Worm (Caenorhabditis elegans) whole organism, L2 larva: ENCODE measurements around the gene T24C2.3.

Experiments used
- C34F6.9 ChIP-seq: fragments of 150-350 bp; optimal IDR thresholded peaks from 2 replicates; lab custom pipeline; 2014; ENCODE audit warnings: missing biosample characterization, missing genetic modification characterization
- F13H6.1 ChIP-seq: sonication (generic microtip); optimal IDR thresholded peaks from 2 replicates; lab custom pipeline; 2016; ENCODE audit warnings: missing genetic modification characterization, missing compliant biosample characterization
- R02D3.7 ChIP-seq: fragments of 150-350 bp; optimal IDR thresholded peaks from 2 replicates; lab custom pipeline; 2014; ENCODE audit warnings: missing biosample characterization, missing genetic modification characterization
- Y55F3AM.14 ChIP-seq: fragments of 200-800 bp; sonication (Bioruptor generic); optimal IDR thresholded peaks from 2 replicates; lab custom pipeline; 2018; ENCODE audit warnings: mild to moderate bottlenecking, missing genetic modification characterization, missing compliant biosample characterization
- ZK546.5 ChIP-seq: sonication (generic microtip); optimal IDR thresholded peaks from 2 replicates; lab custom pipeline; 2017; ENCODE audit warnings: missing biosample characterization, missing genetic modification characterization
- alr-1 ChIP-seq: fragments of 150-350 bp; optimal IDR thresholded peaks from 2 replicates; lab custom pipeline; 2014; ENCODE audit warnings: missing biosample characterization, missing genetic modification characterization
- aly-2 ChIP-seq: fragments of 150-350 bp; optimal IDR thresholded peaks from 2 replicates; lab custom pipeline; 2014; ENCODE audit warnings: missing biosample characterization, missing genetic modification characterization
- ama-1 ChIP-seq: fragments of 150-350 bp; optimal IDR thresholded peaks from 2 replicates; lab custom pipeline; 2018; ENCODE audit warnings: inconsistent platforms
- blmp-1 ChIP-seq: sonication (generic microtip); optimal IDR thresholded peaks from 2 replicates; lab custom pipeline; 2017; ENCODE audit warnings: missing genetic modification characterization, mild to moderate bottlenecking, missing compliant biosample characterization, antibody characterized with exemption, moderate library complexity; ENCODE audit not compliant: insufficient read depth
- ceh-16 ChIP-seq: fragments of 150-350 bp; optimal IDR thresholded peaks from 2 replicates; lab custom pipeline; 2014; ENCODE audit warnings: missing biosample characterization, missing genetic modification characterization
- ceh-82 ChIP-seq: fragments of 150-350 bp; optimal IDR thresholded peaks from 2 replicates; lab custom pipeline; 2014; ENCODE audit warnings: missing biosample characterization, missing genetic modification characterization
- crh-2 ChIP-seq: sonication (generic microtip); optimal IDR thresholded peaks from 2 replicates; lab custom pipeline; 2017; ENCODE audit warnings: missing biosample characterization, missing genetic modification characterization
- dmd-4 ChIP-seq: sonication (generic microtip); optimal IDR thresholded peaks from 2 replicates; lab custom pipeline; 2017; ENCODE audit warnings: missing biosample characterization, missing genetic modification characterization
- egl-27 ChIP-seq: sonication (generic microtip); optimal IDR thresholded peaks from 3 replicates; lab custom pipeline; 2017; ENCODE audit warnings: missing biosample characterization, missing genetic modification reagents, missing genetic modification characterization
- elt-1 ChIP-seq: fragments of 150-350 bp; optimal IDR thresholded peaks from 2 replicates; lab custom pipeline; 2014; ENCODE audit warnings: missing biosample characterization, missing genetic modification characterization
- elt-3 ChIP-seq: sonication (generic microtip); optimal IDR thresholded peaks from 2 replicates; lab custom pipeline; 2017; ENCODE audit warnings: missing biosample characterization, missing genetic modification characterization
- fos-1 ChIP-seq: fragments of 150-350 bp; optimal IDR thresholded peaks from 2 replicates; lab custom pipeline; 2014; ENCODE audit warnings: missing biosample characterization, missing genetic modification characterization
- gmeb-1 ChIP-seq: fragments of 150-350 bp; optimal IDR thresholded peaks from 2 replicates; lab custom pipeline; 2014; ENCODE audit warnings: missing biosample characterization, missing genetic modification characterization
- lin-11 ChIP-seq: fragments of 150-350 bp; sonication (generic microtip); optimal IDR thresholded peaks from 2 replicates; lab custom pipeline; 2014; ENCODE audit warnings: missing biosample characterization, missing genetic modification characterization, inconsistent platforms, mixed read lengths
- lin-13 ChIP-seq: fragments of 150-350 bp; optimal IDR thresholded peaks from 2 replicates; lab custom pipeline; 2014; ENCODE audit warnings: missing biosample characterization, missing genetic modification reagents, missing genetic modification characterization
- lin-39 ChIP-seq: fragments of 150-350 bp; optimal IDR thresholded peaks from 2 replicates; lab custom pipeline; 2014; ENCODE audit warnings: missing biosample characterization, missing genetic modification reagents, missing genetic modification characterization
- lsy-2 ChIP-seq, 2 experiments: fragments of 150-350 bp in 1 of 2; sonication (generic microtip) in 1 of 2; optimal IDR thresholded peaks; 2 replicates each; lab custom pipeline; 2014 to 2017; ENCODE audit warnings: missing biosample characterization in 2 of 2, missing genetic modification characterization in 2 of 2
- mab-5 ChIP-seq: fragments of 150-350 bp; optimal IDR thresholded peaks from 2 replicates; lab custom pipeline; 2014; ENCODE audit warnings: missing biosample characterization, missing genetic modification characterization
- mbf-1 ChIP-seq: sonication (generic microtip); optimal IDR thresholded peaks from 2 replicates; lab custom pipeline; 2017; ENCODE audit warnings: missing biosample characterization, missing genetic modification characterization
- mdl-1 ChIP-seq, 2 experiments: fragments of 150-350 bp in 1 of 2; sonication (generic microtip) in 1 of 2; optimal IDR thresholded peaks; 2 replicates each; lab custom pipeline; 2017; ENCODE audit warnings: missing biosample characterization in 2 of 2, missing genetic modification characterization in 2 of 2
- nhr-10 ChIP-seq: sonication (generic microtip); optimal IDR thresholded peaks from 2 replicates; lab custom pipeline; 2017; ENCODE audit warnings: missing biosample characterization, missing genetic modification characterization
- nhr-11 ChIP-seq: fragments of 150-350 bp; optimal IDR thresholded peaks from 2 replicates; lab custom pipeline; 2014; ENCODE audit warnings: missing biosample characterization, missing genetic modification characterization
- nhr-12 ChIP-seq: fragments of 150-350 bp; optimal IDR thresholded peaks from 2 replicates; lab custom pipeline; 2014; ENCODE audit warnings: missing biosample characterization, missing genetic modification characterization
- nhr-129 ChIP-seq: fragments of 150-350 bp; optimal IDR thresholded peaks from 2 replicates; lab custom pipeline; 2014; ENCODE audit warnings: missing biosample characterization, missing genetic modification characterization
- nhr-21 ChIP-seq: fragments of 150-350 bp; optimal IDR thresholded peaks from 2 replicates; lab custom pipeline; 2014; ENCODE audit warnings: missing biosample characterization, missing genetic modification characterization
- nhr-23 ChIP-seq: fragments of 150-350 bp; optimal IDR thresholded peaks from 2 replicates; lab custom pipeline; 2014; ENCODE audit warnings: missing biosample characterization, missing genetic modification reagents, missing genetic modification characterization
- nhr-237 ChIP-seq: fragments of 150-350 bp; optimal IDR thresholded peaks from 2 replicates; lab custom pipeline; 2014; ENCODE audit warnings: missing biosample characterization, missing genetic modification characterization
- nhr-25 ChIP-seq: fragments of 150-350 bp; sonication (generic microtip); optimal IDR thresholded peaks from 3 replicates; lab custom pipeline; 2014; ENCODE audit warnings: missing biosample characterization, missing genetic modification characterization
- nhr-6 ChIP-seq: fragments of 150-350 bp; optimal IDR thresholded peaks from 2 replicates; lab custom pipeline; 2014; ENCODE audit warnings: missing biosample characterization, missing genetic modification characterization
- nhr-77 ChIP-seq: fragments of 150-350 bp; optimal IDR thresholded peaks from 2 replicates; lab custom pipeline; 2014; ENCODE audit warnings: missing biosample characterization, missing genetic modification characterization
- peb-1 ChIP-seq: fragments of 150-350 bp; optimal IDR thresholded peaks from 2 replicates; lab custom pipeline; 2014; ENCODE audit warnings: missing biosample characterization, missing genetic modification characterization
- sem-4 ChIP-seq: fragments of 150-350 bp; optimal IDR thresholded peaks from 2 replicates; lab custom pipeline; 2014; ENCODE audit warnings: missing biosample characterization, missing genetic modification reagents, missing genetic modification characterization
- skn-1 ChIP-seq: sonication (generic microtip); optimal IDR thresholded peaks from 2 replicates; lab custom pipeline; 2017; ENCODE audit warnings: missing biosample characterization, missing genetic modification characterization
- sma-3 ChIP-seq: sonication (generic microtip); optimal IDR thresholded peaks from 2 replicates; lab custom pipeline; 2016; ENCODE audit warnings: missing genetic modification reagents, missing genetic modification characterization, missing compliant biosample characterization
- sma-9 ChIP-seq, 2 experiments: fragments of 150-350 bp in 1 of 2; sonication (generic microtip) in 1 of 2; optimal IDR thresholded peaks; 2 replicates each; lab custom pipeline; 2014 to 2016; ENCODE audit warnings: missing genetic modification characterization in 2 of 2, mild to moderate bottlenecking in 1 of 2, missing biosample characterization in 1 of 2, missing compliant biosample characterization in 1 of 2, missing genetic modification reagents in 1 of 2, moderate library complexity in 1 of 2
- snpc-4 ChIP-seq: fragments of 150-350 bp; optimal IDR thresholded peaks from 2 replicates; lab custom pipeline; 2014; ENCODE audit warnings: missing biosample characterization, missing genetic modification characterization
- unc-39 ChIP-seq: fragments of 150-350 bp; optimal IDR thresholded peaks from 2 replicates; lab custom pipeline; 2014; ENCODE audit warnings: missing biosample characterization, missing genetic modification characterization
- unc-55 ChIP-seq: fragments of 150-350 bp; sonication (generic microtip); optimal IDR thresholded peaks from 3 replicates; lab custom pipeline; 2014; ENCODE audit warnings: missing biosample characterization, missing genetic modification reagents, missing genetic modification characterization
- unc-62 ChIP-seq: fragments of 150-350 bp; optimal IDR thresholded peaks from 2 replicates; lab custom pipeline; 2014; ENCODE audit warnings: missing biosample characterization, missing genetic modification reagents, missing genetic modification characterization
- zag-1 ChIP-seq: fragments of 150-350 bp; optimal IDR thresholded peaks from 2 replicates; lab custom pipeline; 2014; ENCODE audit warnings: missing biosample characterization, missing genetic modification characterization
- ztf-1 ChIP-seq: fragments of 200-800 bp; sonication (Bioruptor generic); conservative IDR thresholded peaks from 2 replicates; pipeline ENCODE4 v1.3.6; 2022; ENCODE audit warnings: missing genetic modification characterization, missing compliant biosample characterization
- ztf-11 ChIP-seq: sonication (generic microtip); optimal IDR thresholded peaks from 2 replicates; lab custom pipeline; 2017; ENCODE audit warnings: missing biosample characterization, missing genetic modification characterization
- ztf-4 ChIP-seq: fragments of 150-350 bp; optimal IDR thresholded peaks from 2 replicates; lab custom pipeline; 2014; ENCODE audit warnings: missing biosample characterization, missing genetic modification characterization

Gene T24C2.3

ce11 chrX:14561416-14561973, 18.2 kb downstream of the T24C2.3 start:
- TF ChIP-seq crh-2 (tag; lab: Kevin White, UChicago) (peak; percentile 77), zag-1 (peak; percentile 87), mdl-1 (tag; optimal IDR thresholded peaks at IDR 0.05; lab: Kevin White, UChicago) (peak; percentile 69 to 82), mbf-1 (tag; lab: Kevin White, UChicago) (no peak), alr-1 (no peak), ztf-11 (tag; lab: Kevin White, UChicago) (no peak), peb-1 (tag; lab: Kevin White, UChicago) (no peak), ama-1 (lab: Kevin White, UChicago) (no peak), sma-3 (GFP tag; lab: Kevin White, UChicago) (peak; percentile 50), elt-3 (tag; lab: Kevin White, UChicago) (no peak), nhr-6 (tag; lab: Kevin White, UChicago) (peak; percentile 58), ztf-4 (peak; percentile 45), unc-55 (peak; percentile 67), nhr-23 (tag; lab: Kevin White, UChicago) (no peak), nhr-11 (tag; lab: Kevin White, UChicago) (no peak), C34F6.9 (peak; percentile 51), aly-2 (tag; lab: Kevin White, UChicago) (no peak), egl-27 (tag; lab: Kevin White, UChicago) (peak; percentile 74), ZK546.5 (tag; lab: Kevin White, UChicago) (no peak), snpc-4 (tag; lab: Kevin White, UChicago) (no peak), nhr-237 (tag; lab: Kevin White, UChicago) (no peak), elt-1 (tag; lab: Kevin White, UChicago) (no peak), sma-9 (GFP tag; optimal IDR thresholded peaks at IDR 0.05; lab: Kevin White, UChicago) (peak; percentile 97), sma-9 (tag; optimal IDR thresholded peaks at IDR 0.05; lab: Kevin White, UChicago) (no peak), ceh-82 (tag; lab: Kevin White, UChicago) (no peak), lin-13 (GFP tag; lab: Kevin White, UChicago) (peak; percentile 47), sem-4 (tag; lab: Kevin White, UChicago) (peak; percentile 73), Y55F3AM.14 (GFP tag; lab: Kevin White, UChicago) (peak; percentile 75), nhr-77 (no peak), skn-1 (tag; lab: Kevin White, UChicago) (no peak), unc-62 (GFP tag; lab: Kevin White, UChicago) (no peak), lin-11 (peak; percentile 30), nhr-25 (tag; lab: Kevin White, UChicago) (peak; percentile 24), gmeb-1 (tag; lab: Kevin White, UChicago) (no peak), lin-39 (tag; lab: Kevin White, UChicago) (no peak), mab-5 (tag; lab: Kevin White, UChicago) (peak; percentile 60), lsy-2 (tag; optimal IDR thresholded peaks at IDR 0.05; lab: Kevin White, UChicago) (peak in 1 of 2 experiments; percentile 62), dmd-4 (tag; lab: Kevin White, UChicago) (no peak), F13H6.1 (tag; lab: Kevin White, UChicago) (peak; percentile 87), unc-39 (no peak), ceh-16 (tag; lab: Kevin White, UChicago) (peak; percentile 12), R02D3.7 (tag; lab: Kevin White, UChicago) (no peak), blmp-1 (tag; lab: Kevin White, UChicago) (peak; percentile 92), nhr-21 (tag; lab: Kevin White, UChicago) (peak; percentile 60), nhr-10 (tag; lab: Kevin White, UChicago) (no peak), nhr-12 (tag; lab: Kevin White, UChicago) (no peak), ztf-1 (no peak), fos-1 (peak; percentile 46), nhr-129 (tag; lab: Kevin White, UChicago) (peak; percentile 79)
